Fruit fly (Drosophila melanogaster) whole organism, embryonic: Measurements from ENCODE around the gene CG34409.

ENCODE experiments used
- Awh ChIP-seq: fragments of 200-800 bp; sonication (Bioruptor generic); IDR thresholded peaks from 2 replicates; pipeline ENCODE4, ENCODE4 v1.3.6; 2022; ENCODE audit warnings: missing biosample characterization, missing genetic modification characterization
- Blimp-1 ChIP-seq: fragments of 200-800 bp; sonication (Bioruptor generic); optimal IDR thresholded peaks from 3 replicates; lab custom pipeline; 2018; ENCODE audit warnings: missing biosample characterization, missing genetic modification characterization, mild to moderate bottlenecking, moderate library complexity, missing genetic modification reagents
- CG10147 ChIP-seq: fragments of 200-800 bp; sonication (Bioruptor generic); optimal IDR thresholded peaks from 2 replicates; lab custom pipeline; 2019; ENCODE audit warnings: missing biosample characterization, mild to moderate bottlenecking, missing genetic modification characterization, moderate library complexity
- CG10462 ChIP-seq: fragments of 200-800 bp; sonication (Bioruptor generic); optimal IDR thresholded peaks from 2 replicates; lab custom pipeline; 2016; ENCODE audit warnings: missing biosample characterization, missing genetic modification characterization
- CG15514 ChIP-seq: fragments of 200-800 bp; sonication (Bioruptor generic); optimal IDR thresholded peaks from 3 replicates; lab custom pipeline; 2017; ENCODE audit warnings: missing biosample characterization, missing genetic modification characterization, mild to moderate bottlenecking, moderate library complexity, missing genetic modification reagents
- CG17912 ChIP-seq: fragments of 200-800 bp; sonication (Bioruptor generic); optimal IDR thresholded peaks from 2 replicates; lab custom pipeline; 2018; ENCODE audit warnings: missing biosample characterization, mild to moderate bottlenecking, missing genetic modification characterization
- CG18011 ChIP-seq: fragments of 200-800 bp; sonication (Bioruptor generic); optimal IDR thresholded peaks from 2 replicates; lab custom pipeline; 2017; ENCODE audit warnings: missing biosample characterization, missing genetic modification characterization, mild to moderate bottlenecking, moderate library complexity, missing genotype
- CG18262 ChIP-seq: fragments of 200-800 bp; optimal IDR thresholded peaks from 3 replicates; lab custom pipeline; 2019; ENCODE audit warnings: missing biosample characterization, mild to moderate bottlenecking, missing genetic modification characterization, moderate library complexity
- CG31388 ChIP-seq: fragments of 200-800 bp; sonication (Bioruptor generic); optimal IDR thresholded peaks from 2 replicates; lab custom pipeline; 2016; ENCODE audit warnings: missing biosample characterization, missing genetic modification characterization
- CG4404 ChIP-seq: fragments of 200-800 bp; sonication (Bioruptor generic); IDR thresholded peaks from 2 replicates; pipeline ENCODE4 v1.3.6; 2022; ENCODE audit warnings: missing biosample characterization, missing genetic modification characterization
- CG4707 ChIP-seq: fragments of 200-800 bp; sonication (Bioruptor generic); optimal IDR thresholded peaks from 2 replicates; lab custom pipeline; 2018; ENCODE audit warnings: missing biosample characterization, mild to moderate bottlenecking, missing genetic modification characterization, moderate library complexity
- CG4820 ChIP-seq: fragments of 200-800 bp; sonication (Bioruptor generic); optimal IDR thresholded peaks from 3 replicates; lab custom pipeline; 2016; ENCODE audit warnings: missing biosample characterization, missing genetic modification characterization
- CG5245 ChIP-seq: fragments of 200-800 bp; sonication (Bioruptor generic); optimal IDR thresholded peaks from 3 replicates; lab custom pipeline; 2016; ENCODE audit warnings: missing biosample characterization, missing genetic modification characterization
- CG6254 ChIP-seq: fragments of 200-800 bp; sonication (Bioruptor generic); optimal IDR thresholded peaks from 3 replicates; lab custom pipeline; 2017; ENCODE audit warnings: mild to moderate bottlenecking, missing biosample characterization, missing genetic modification reagents, missing genetic modification characterization
- CG6683 ChIP-seq: fragments of 200-800 bp; sonication (Bioruptor generic); optimal IDR thresholded peaks from 2 replicates; lab custom pipeline; 2017; ENCODE audit warnings: missing biosample characterization, mild to moderate bottlenecking, missing genetic modification characterization, missing genetic modification reagents
- CG7963 ChIP-seq: fragments of 200-800 bp; sonication (Bioruptor generic); IDR thresholded peaks from 3 replicates; pipeline ENCODE4 v1.3.6; 2022; ENCODE audit warnings: missing biosample characterization, missing genetic modification characterization; ENCODE audit not compliant: partially characterized antibody
- CG9437 ChIP-seq: fragments of 200-800 bp; sonication (Bioruptor generic); optimal IDR thresholded peaks from 2 replicates; lab custom pipeline; 2018; ENCODE audit warnings: missing biosample characterization, mild to moderate bottlenecking, missing genetic modification characterization
- CG9817 ChIP-seq: fragments of 200-800 bp; sonication (Bioruptor generic); optimal IDR thresholded peaks from 2 replicates; lab custom pipeline; 2018; ENCODE audit warnings: missing biosample characterization, mild to moderate bottlenecking, missing genetic modification characterization, moderate library complexity
- Deaf1 ChIP-seq: fragments of 200-800 bp; optimal IDR thresholded peaks from 3 replicates; lab custom pipeline; 2019; ENCODE audit warnings: missing biosample characterization, mild to moderate bottlenecking, missing genetic modification characterization, moderate library complexity
- Ets97D ChIP-seq: fragments of 200-800 bp; sonication (Bioruptor generic); optimal IDR thresholded peaks from 3 replicates; lab custom pipeline; 2016; ENCODE audit warnings: missing biosample characterization, missing genetic modification characterization
- Fer2 ChIP-seq: fragments of 200-800 bp; sonication (Bioruptor generic); optimal IDR thresholded peaks from 2 replicates; lab custom pipeline; 2018; ENCODE audit warnings: missing biosample characterization, mild to moderate bottlenecking, missing genetic modification characterization, moderate library complexity
- Gug ChIP-seq: fragments of 200-800 bp; sonication (Bioruptor generic); IDR thresholded peaks from 4 replicates; pipeline ENCODE4 v1.3.6; 2022; ENCODE audit warnings: missing biosample characterization, missing genetic modification characterization
- H15 ChIP-seq: fragments of 200-800 bp; sonication (Bioruptor generic); IDR thresholded peaks from 3 replicates; pipeline ENCODE4 v1.3.6; 2022; ENCODE audit warnings: missing biosample characterization, missing genetic modification characterization
- HLH4C ChIP-seq: fragments of 200-800 bp; sonication (Bioruptor generic); IDR thresholded peaks from 3 replicates; pipeline ENCODE4 v1.3.6; 2022; ENCODE audit warnings: missing biosample characterization, missing genetic modification characterization; ENCODE audit not compliant: partially characterized antibody
- HLHmδ ChIP-seq: fragments of 200-800 bp; sonication (Bioruptor generic); optimal IDR thresholded peaks from 2 replicates; lab custom pipeline; 2018; ENCODE audit warnings: missing biosample characterization, mild to moderate bottlenecking, missing genetic modification characterization, moderate library complexity
- Meics ChIP-seq: fragments of 200-800 bp; sonication (Bioruptor generic); optimal IDR thresholded peaks from 2 replicates; lab custom pipeline; 2017; ENCODE audit warnings: missing biosample characterization, mild to moderate bottlenecking, missing genetic modification characterization
- Myb ChIP-seq: fragments of 200-800 bp; sonication (Bioruptor generic); optimal IDR thresholded peaks from 2 replicates; lab custom pipeline; 2016; ENCODE audit warnings: missing biosample characterization, missing genetic modification characterization
- PHDP ChIP-seq: fragments of 200-800 bp; sonication (Bioruptor generic); optimal IDR thresholded peaks from 3 replicates; lab custom pipeline; 2018; ENCODE audit warnings: missing biosample characterization, mild to moderate bottlenecking, missing genetic modification characterization, moderate library complexity
- Ptx1 ChIP-seq: fragments of 200-800 bp; sonication (Bioruptor generic); IDR thresholded peaks from 2 replicates; pipeline ENCODE4 v1.3.6; 2022; ENCODE audit warnings: missing biosample characterization, missing genetic modification characterization
- Side ChIP-seq: fragments of 200-800 bp; sonication (Bioruptor generic); optimal IDR thresholded peaks from 2 replicates; lab custom pipeline; 2016; ENCODE audit warnings: missing biosample characterization, missing genetic modification characterization
- YL-1 ChIP-seq: fragments of 200-800 bp; sonication (Bioruptor generic); optimal IDR thresholded peaks from 3 replicates; lab custom pipeline; 2017; ENCODE audit warnings: missing biosample characterization, mild to moderate bottlenecking, missing genetic modification characterization
- ato ChIP-seq: fragments of 200-800 bp; sonication (Bioruptor generic); IDR thresholded peaks from 2 replicates; pipeline ENCODE4 v1.3.6; 2022; ENCODE audit warnings: missing biosample characterization, missing genetic modification characterization; ENCODE audit not compliant: partially characterized antibody
- chif ChIP-seq, 2 experiments: fragments of 200-800 bp; sonication (Bioruptor generic); optimal IDR thresholded peaks; 3 replicates each; lab custom pipeline; 2016; ENCODE audit warnings: missing biosample characterization in 2 of 2, missing genetic modification characterization in 2 of 2
- disco-r ChIP-seq: fragments of 200-800 bp; sonication (Bioruptor generic); optimal IDR thresholded peaks from 2 replicates; lab custom pipeline; 2016; ENCODE audit warnings: missing biosample characterization, missing genetic modification characterization
- dm ChIP-seq: fragments of 200-800 bp; sonication (Bioruptor generic); optimal IDR thresholded peaks from 3 replicates; lab custom pipeline; 2016; ENCODE audit warnings: missing biosample characterization, missing genetic modification characterization
- en ChIP-seq: fragments of 200-800 bp; sonication (Bioruptor generic); optimal IDR thresholded peaks from 2 replicates; lab custom pipeline; 2016; ENCODE audit warnings: missing biosample characterization, missing genetic modification characterization
- eyg ChIP-seq: fragments of 200-800 bp; sonication (Bioruptor generic); optimal IDR thresholded peaks from 3 replicates; lab custom pipeline; 2016; ENCODE audit warnings: missing biosample characterization, missing genetic modification characterization
- fd96Cb ChIP-seq: fragments of 200-800 bp; sonication (Bioruptor generic); optimal IDR thresholded peaks from 2 replicates; lab custom pipeline; 2018; ENCODE audit warnings: missing biosample characterization, mild to moderate bottlenecking, missing genetic modification characterization, moderate library complexity
- gce ChIP-seq: fragments of 200-800 bp; sonication (Bioruptor generic); IDR thresholded peaks from 3 replicates; pipeline ENCODE4 v1.3.6; 2022; ENCODE audit warnings: missing biosample characterization, missing genetic modification characterization
- gcm2 ChIP-seq: fragments of 200-800 bp; sonication (Bioruptor generic); optimal IDR thresholded peaks from 2 replicates; lab custom pipeline; 2016; ENCODE audit warnings: missing biosample characterization, missing genetic modification characterization
- her ChIP-seq: fragments of 200-800 bp; sonication (Bioruptor generic); optimal IDR thresholded peaks from 2 replicates; lab custom pipeline; 2016; ENCODE audit warnings: missing biosample characterization, missing genetic modification characterization
- kni ChIP-seq: fragments of 200-800 bp; sonication (Bioruptor generic); optimal IDR thresholded peaks from 3 replicates; lab custom pipeline; 2017; ENCODE audit warnings: mild to moderate bottlenecking, missing biosample characterization, missing genetic modification reagents, missing genetic modification characterization
- pzg ChIP-seq: fragments of 200-800 bp; sonication (Bioruptor generic); optimal IDR thresholded peaks from 3 replicates; lab custom pipeline; 2018; ENCODE audit warnings: missing biosample characterization, mild to moderate bottlenecking, missing genetic modification characterization, moderate library complexity
- repo ChIP-seq: fragments of 200-800 bp; sonication (Bioruptor generic); optimal IDR thresholded peaks from 2 replicates; lab custom pipeline; 2016; ENCODE audit warnings: missing biosample characterization, missing genetic modification characterization
- schlank ChIP-seq: fragments of 200-800 bp; sonication (Bioruptor generic); optimal IDR thresholded peaks from 2 replicates; lab custom pipeline; 2018; ENCODE audit warnings: missing biosample characterization, mild to moderate bottlenecking, missing genetic modification characterization
- sisA ChIP-seq: fragments of 200-800 bp; sonication (Bioruptor generic); IDR thresholded peaks from 2 replicates; pipeline ENCODE4 v1.3.6; 2022; ENCODE audit warnings: missing biosample characterization, missing genetic modification characterization
- stwl ChIP-seq: fragments of 200-800 bp; sonication (Bioruptor generic); optimal IDR thresholded peaks from 3 replicates; lab custom pipeline; 2018; ENCODE audit warnings: missing biosample characterization, mild to moderate bottlenecking, missing genetic modification characterization, moderate library complexity
- unpg ChIP-seq: fragments of 200-800 bp; sonication (Bioruptor generic); optimal IDR thresholded peaks from 3 replicates; lab custom pipeline; 2018; ENCODE audit warnings: missing biosample characterization, mild to moderate bottlenecking, missing genetic modification characterization, moderate library complexity
- zfh1 ChIP-seq: fragments of 200-800 bp; sonication (Bioruptor generic); IDR thresholded peaks from 3 replicates; pipeline ENCODE4 v1.3.6; 2022; ENCODE audit warnings: missing biosample characterization, missing genetic modification characterization

Gene CG34409

DNA sequence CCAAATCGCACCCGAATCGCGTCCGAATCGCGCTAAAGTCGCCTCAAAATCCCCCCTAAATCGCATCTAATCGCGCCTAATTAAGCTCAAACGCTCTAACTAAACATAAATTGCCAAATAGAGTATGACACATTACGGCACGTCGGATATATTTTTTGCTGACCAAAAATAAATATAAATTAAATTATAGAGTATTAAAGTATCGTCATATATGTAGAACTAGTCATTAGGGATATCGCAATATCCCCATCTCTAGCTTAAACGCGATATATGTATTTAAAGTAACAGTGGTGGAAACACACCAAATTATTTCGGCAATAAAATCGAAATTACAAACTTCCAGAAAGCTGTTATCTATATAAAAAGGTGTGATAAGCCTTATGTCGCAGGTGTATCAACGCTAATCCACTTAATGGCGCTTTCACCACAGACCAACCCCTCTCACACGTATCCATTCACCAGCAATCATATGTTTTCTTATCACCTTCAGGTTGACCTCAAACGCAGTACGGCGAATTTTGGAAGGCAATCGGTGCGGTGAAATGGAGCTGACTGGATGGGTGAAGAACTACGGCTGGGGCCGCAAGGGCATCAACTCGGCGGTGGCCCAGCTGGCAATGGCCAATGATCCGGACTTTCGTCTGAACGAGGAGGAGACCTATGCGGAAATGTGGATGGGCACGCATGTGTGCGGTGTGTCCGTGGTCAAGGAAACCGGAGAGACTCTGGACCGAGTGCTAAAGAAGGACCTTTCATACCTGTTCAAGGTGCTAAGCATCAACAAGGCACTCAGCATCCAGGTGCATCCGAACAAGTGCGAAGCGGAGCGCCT, 13.4 kb upstream of the CG34409 start, which contains the start of gene Mpi (continued):
- TF ChIP-seq Ets97D (GFP tag; lab: Kevin White, UChicago) (no peak), HLH4C (GFP tag; lab: Robert Waterston, UW) (no peak; the same call in 1 of the 3 replicates), CG7963 (GFP tag; lab: Robert Waterston, UW) (no peak), her (GFP tag; lab: Kevin White, UChicago) (no peak), CG9437 (GFP tag; lab: Kevin White, UChicago) (no peak), H15 (GFP tag; lab: Robert Waterston, UW) (no peak), Myb (GFP tag; lab: Kevin White, UChicago) (no peak), schlank (no peak), CG17912 (GFP tag; lab: Kevin White, UChicago) (no peak), kni (no peak), eyg (GFP tag; lab: Kevin White, UChicago) (no peak), chif (GFP tag; optimal IDR thresholded peaks at IDR 0.05; lab: Kevin White, UChicago) (no peak), Ptx1 (no peak), CG31388 (GFP tag; lab: Kevin White, UChicago) (no peak), CG15514 (peak; percentile 43), Fer2 (tag; lab: Kevin White, UChicago) (no peak), HLHmδ (no peak), YL-1 (GFP tag; lab: Kevin White, UChicago) (peak; percentile 88), CG18011 (GFP tag; lab: Kevin White, UChicago) (no peak), unpg (GFP tag; lab: Kevin White, UChicago) (no peak), CG4707 (GFP tag; lab: Kevin White, UChicago) (peak; percentile 12), CG4820 (GFP tag; lab: Kevin White, UChicago) (peak; percentile 7), dm (GFP tag; lab: Kevin White, UChicago) (no peak), stwl (tag; lab: Kevin White, UChicago) (peak; percentile 41), CG5245 (GFP tag; lab: Kevin White, UChicago) (no peak), CG4404 (GFP tag; lab: Robert Waterston, UW) (no peak), PHDP (tag; lab: Kevin White, UChicago) (no peak), repo (GFP tag; lab: Kevin White, UChicago) (no peak), zfh1 (GFP tag; lab: Robert Waterston, UW) (peak; percentile 43; the same call in 1 of the 3 replicates), ato (0 out of 2 replicates have a peak, but pooled peaks have one; percentile 45), Deaf1 (tag; lab: Kevin White, UChicago) (no peak), gcm2 (GFP tag; lab: Kevin White, UChicago) (no peak), CG18262 (no peak), gce (GFP tag; lab: Robert Waterston, UW) (no peak), Side (GFP tag; lab: Kevin White, UChicago) (no peak), Gug (GFP tag; lab: Robert Waterston, UW) (no peak), Awh (no peak), CG10147 (GFP tag; lab: Kevin White, UChicago) (no peak), sisA (GFP tag; lab: Robert Waterston, UW) (no peak), en (GFP tag; lab: Kevin White, UChicago) (no peak), disco-r (GFP tag; lab: Kevin White, UChicago) (no peak), Blimp-1 (GFP tag; lab: Kevin White, UChicago) (no peak), pzg (GFP tag; lab: Kevin White, UChicago) (peak; percentile 54), CG6683 (GFP tag; lab: Kevin White, UChicago) (no peak), CG6254 (GFP tag; lab: Kevin White, UChicago) (no peak), fd96Cb (tag; lab: Kevin White, UChicago) (peak; percentile 19), CG9817 (tag; lab: Kevin White, UChicago) (peak; percentile 8), Meics (GFP tag; lab: Kevin White, UChicago) (no peak), CG10462 (GFP tag; lab: Kevin White, UChicago) (no peak)
